Worm (Caenorhabditis elegans) whole organism, L4 larva: ENCODE results near the gene Y55H10A.2.
A peak's percentile ranks its signal among the peaks of the same experiment; 100 is the strongest.

Experiments used
- D1046.2 ChIP-seq: fragments of 200-800 bp; sonication (Bioruptor generic); IDR thresholded peaks from 2 replicates; pipeline ENCODE4 v1.3.6; 2022; ENCODE audit warnings: missing genetic modification characterization, missing compliant biosample characterization
- F10B5.3 ChIP-seq: sonication (generic microtip); optimal IDR thresholded peaks from 2 replicates; lab custom pipeline; 2016; ENCODE audit warnings: mild to moderate bottlenecking, missing genetic modification characterization, missing compliant biosample characterization
- F37D6.2 ChIP-seq: sonication (generic microtip); optimal IDR thresholded peaks from 2 replicates; lab custom pipeline; 2016; ENCODE audit warnings: mild to moderate bottlenecking, missing genetic modification characterization, missing compliant biosample characterization
- R02D3.7 ChIP-seq: fragments of 150-350 bp; sonication (generic microtip); optimal IDR thresholded peaks from 3 replicates; lab custom pipeline; 2014; ENCODE audit warnings: missing biosample characterization, missing genetic modification characterization
- T26A8.4 ChIP-seq: fragments of 200-800 bp; sonication (Bioruptor generic); IDR thresholded peaks from 2 replicates; pipeline ENCODE4 v1.3.6; 2022; ENCODE audit warnings: missing genetic modification characterization, missing compliant biosample characterization
- Y48G9A.11 ChIP-seq: fragments of 200-800 bp; sonication (Bioruptor generic); IDR thresholded peaks from 2 replicates; pipeline ENCODE4 v1.3.6; 2022; ENCODE audit warnings: missing genetic modification reagents, missing genetic modification characterization, missing compliant biosample characterization
- Y5F2A.4 ChIP-seq: fragments of 200-800 bp; sonication (Bioruptor generic); optimal IDR thresholded peaks from 2 replicates; lab custom pipeline; 2018; ENCODE audit warnings: mild to moderate bottlenecking, missing genetic modification characterization, missing compliant biosample characterization
- aly-2 ChIP-seq: sonication (generic microtip); optimal IDR thresholded peaks from 2 replicates; lab custom pipeline; 2018; ENCODE audit warnings: missing biosample characterization, missing genetic modification characterization
- ama-1 ChIP-seq: fragments of 150-350 bp; optimal IDR thresholded peaks from 2 replicates; lab custom pipeline; 2014; ENCODE audit warnings: inconsistent platforms, mixed read lengths
- attf-4 ChIP-seq: sonication (generic microtip); optimal IDR thresholded peaks from 3 replicates; lab custom pipeline; 2017; ENCODE audit warnings: missing biosample characterization, missing genetic modification characterization
- ceh-20 ChIP-seq: fragments of 200-800 bp; sonication (Bioruptor generic); IDR thresholded peaks from 2 replicates; pipeline ENCODE4 v1.3.6; 2022; ENCODE audit warnings: missing genetic modification reagents, missing genetic modification characterization, missing compliant biosample characterization
- ceh-44 ChIP-seq: fragments of 200-800 bp; sonication (Bioruptor generic); IDR thresholded peaks from 2 replicates; pipeline ENCODE4 v1.3.6; 2022; ENCODE audit warnings: missing genetic modification reagents, missing genetic modification characterization, missing compliant biosample characterization
- ceh-62 ChIP-seq: sonication (generic microtip); optimal IDR thresholded peaks from 2 replicates; lab custom pipeline; 2017; ENCODE audit warnings: missing biosample characterization, missing genetic modification characterization
- ceh-82 ChIP-seq: sonication (generic microtip); optimal IDR thresholded peaks from 2 replicates; lab custom pipeline; 2017; ENCODE audit warnings: missing biosample characterization, missing genetic modification characterization
- daf-19 ChIP-seq: fragments of 200-800 bp; sonication (Bioruptor generic); conservative IDR thresholded peaks from 2 replicates; pipeline ENCODE4 v1.3.6; 2022; ENCODE audit warnings: missing genetic modification characterization, missing compliant biosample characterization
- dmd-6 ChIP-seq: fragments of 200-800 bp; sonication (Bioruptor generic); IDR thresholded peaks from 2 replicates; pipeline ENCODE4 v1.3.6; 2022; ENCODE audit warnings: missing genetic modification reagents, missing genetic modification characterization, missing compliant biosample characterization
- duxl-1 ChIP-seq: sonication (generic microtip); optimal IDR thresholded peaks from 2 replicates; lab custom pipeline; 2016; ENCODE audit warnings: mild to moderate bottlenecking, missing genetic modification characterization, moderate library complexity, missing compliant biosample characterization; ENCODE audit not compliant: poor library complexity
- dve-1 ChIP-seq: sonication (generic microtip); optimal IDR thresholded peaks from 2 replicates; lab custom pipeline; 2017; ENCODE audit warnings: antibody characterized with exemption, mild to moderate bottlenecking, missing genetic modification characterization, missing compliant biosample characterization; ENCODE audit not compliant: insufficient read depth
- egl-27 ChIP-seq: sonication (generic microtip); optimal IDR thresholded peaks from 3 replicates; lab custom pipeline; 2017; ENCODE audit warnings: missing biosample characterization, missing genetic modification reagents, missing genetic modification characterization
- egl-43 ChIP-seq: fragments of 200-800 bp; sonication (Bioruptor generic); IDR thresholded peaks from 2 replicates; pipeline ENCODE4 v1.3.6; 2022; ENCODE audit warnings: missing genetic modification reagents, missing genetic modification characterization, missing compliant biosample characterization
- fkh-10 ChIP-seq: fragments of 150-350 bp; optimal IDR thresholded peaks from 2 replicates; lab custom pipeline; 2014; ENCODE audit warnings: missing biosample characterization, missing genetic modification reagents, missing genetic modification characterization
- fos-1 ChIP-seq: fragments of 150-350 bp; optimal IDR thresholded peaks from 2 replicates; lab custom pipeline; 2014; ENCODE audit warnings: missing biosample characterization, missing genetic modification characterization
- hif-1 ChIP-seq, 2 experiments: sonication (generic microtip); optimal IDR thresholded peaks; 2 replicates each; lab custom pipeline; 2016 to 2017; ENCODE audit warnings: missing compliant biosample characterization in 2 of 2, missing genetic modification characterization in 2 of 2, missing genetic modification reagents in 2 of 2, missing genotype in 2 of 2, mild to moderate bottlenecking in 1 of 2
- lin-1 ChIP-seq: fragments of 200-800 bp; sonication (Bioruptor generic); IDR thresholded peaks from 2 replicates; pipeline ENCODE4 v1.3.6; 2022; ENCODE audit warnings: missing genetic modification reagents, missing genetic modification characterization, missing compliant biosample characterization
- lin-15B ChIP-seq: fragments of 150-350 bp; sonication (generic microtip); optimal IDR thresholded peaks from 3 replicates; lab custom pipeline; 2014; ENCODE audit warnings: missing biosample characterization, missing genetic modification characterization
- lin-38 ChIP-seq: fragments of 200-800 bp; sonication (Bioruptor generic); IDR thresholded peaks from 2 replicates; pipeline ENCODE4 v1.3.6; 2022; ENCODE audit warnings: missing genetic modification reagents, missing genetic modification characterization, missing compliant biosample characterization
- lin-39 ChIP-seq: fragments of 150-350 bp; optimal IDR thresholded peaks from 2 replicates; lab custom pipeline; 2014; ENCODE audit warnings: missing biosample characterization, missing genetic modification reagents, missing genetic modification characterization
- lir-3 ChIP-seq: sonication (generic microtip); optimal IDR thresholded peaks from 2 replicates; lab custom pipeline; 2016; ENCODE audit warnings: mild to moderate bottlenecking, missing genetic modification characterization, missing compliant biosample characterization
- madf-9 ChIP-seq: fragments of 200-800 bp; sonication (Bioruptor generic); conservative IDR thresholded peaks from 2 replicates; pipeline ENCODE4 v1.3.6; 2022; ENCODE audit warnings: missing genetic modification reagents, missing genetic modification characterization, missing compliant biosample characterization
- mep-1 ChIP-seq: fragments of 150-350 bp; sonication (generic microtip); optimal IDR thresholded peaks from 3 replicates; lab custom pipeline; 2014; ENCODE audit warnings: missing biosample characterization, missing genetic modification characterization
- mes-2 ChIP-seq: sonication (generic microtip); optimal IDR thresholded peaks from 2 replicates; lab custom pipeline; 2016; ENCODE audit warnings: missing genotype, mild to moderate bottlenecking, missing genetic modification characterization, missing compliant biosample characterization; ENCODE audit not compliant: poor library complexity, severe bottlenecking
- mxl-2 ChIP-seq: fragments of 200-800 bp; sonication (Bioruptor generic); conservative IDR thresholded peaks from 2 replicates; pipeline ENCODE4 v1.3.6; 2022; ENCODE audit warnings: missing genetic modification reagents, missing genetic modification characterization, missing compliant biosample characterization
- nhr-102 ChIP-seq: sonication (generic microtip); optimal IDR thresholded peaks from 2 replicates; lab custom pipeline; 2016; ENCODE audit warnings: mild to moderate bottlenecking, missing genetic modification characterization, moderate library complexity, missing compliant biosample characterization
- nhr-11 ChIP-seq: fragments of 150-350 bp; optimal IDR thresholded peaks from 2 replicates; lab custom pipeline; 2014; ENCODE audit warnings: missing biosample characterization, missing genetic modification characterization
- nhr-25 ChIP-seq: sonication (generic microtip); optimal IDR thresholded peaks from 2 replicates; lab custom pipeline; 2017; ENCODE audit warnings: missing genetic modification characterization, mild to moderate bottlenecking, missing compliant biosample characterization, antibody characterized with exemption, moderate library complexity, borderline replicate concordance; ENCODE audit not compliant: insufficient read depth
- nhr-76 ChIP-seq: fragments of 150-350 bp; optimal IDR thresholded peaks from 2 replicates; lab custom pipeline; 2014; ENCODE audit warnings: missing biosample characterization, missing genetic modification characterization
- nhr-77 ChIP-seq: fragments of 150-350 bp; optimal IDR thresholded peaks from 2 replicates; lab custom pipeline; 2014; ENCODE audit warnings: missing biosample characterization, missing genetic modification characterization
- pha-4 ChIP-seq, 2 experiments: fragments of 150-350 bp in 1 of 2; fragments of 200-800 bp in 1 of 2; sonication (Bioruptor generic) in 1 of 2; IDR thresholded peaks in 1 of 2; optimal IDR thresholded peaks in 1 of 2; 2 replicates each; pipeline versions ENCODE4 v1.3.6 to Lab custom; 2014 to 2022; ENCODE audit warnings: missing genetic modification characterization in 2 of 2, missing genetic modification reagents in 2 of 2, missing biosample characterization in 1 of 2, missing compliant biosample characterization in 1 of 2
- php-3 ChIP-seq: fragments of 200-800 bp; sonication (Bioruptor generic); IDR thresholded peaks from 2 replicates; pipeline ENCODE4 v1.3.6; 2022; ENCODE audit warnings: missing genetic modification reagents, missing genetic modification characterization, missing compliant biosample characterization
- rbr-2 ChIP-seq: sonication (generic microtip); optimal IDR thresholded peaks from 2 replicates; lab custom pipeline; 2016; ENCODE audit warnings: missing genotype, missing genetic modification characterization, missing compliant biosample characterization
- saeg-2 ChIP-seq: fragments of 200-800 bp; sonication (Bioruptor generic); IDR thresholded peaks from 2 replicates; pipeline ENCODE4 v1.3.6; 2022; ENCODE audit warnings: missing genetic modification reagents, missing genetic modification characterization, missing compliant biosample characterization
- set-16 ChIP-seq: fragments of 200-800 bp; sonication (Bioruptor generic); IDR thresholded peaks from 2 replicates; pipeline ENCODE4 v1.3.6; 2022; ENCODE audit warnings: missing genetic modification reagents, missing genetic modification characterization, missing compliant biosample characterization
- skn-1 ChIP-seq: fragments of 150-350 bp; optimal IDR thresholded peaks from 2 replicates; lab custom pipeline; 2014; ENCODE audit warnings: missing biosample characterization, missing genetic modification characterization
- snpc-1.2 ChIP-seq: fragments of 200-800 bp; sonication (Bioruptor generic); IDR thresholded peaks from 2 replicates; pipeline ENCODE4 v1.3.6; 2022; ENCODE audit warnings: missing genetic modification reagents, missing genetic modification characterization, missing compliant biosample characterization
- snpc-4 ChIP-seq: fragments of 150-350 bp; optimal IDR thresholded peaks from 2 replicates; lab custom pipeline; 2014; ENCODE audit warnings: missing biosample characterization, missing genetic modification characterization
- spr-3 ChIP-seq: fragments of 200-800 bp; sonication (Bioruptor generic); optimal IDR thresholded peaks from 2 replicates; lab custom pipeline; 2018; ENCODE audit warnings: mild to moderate bottlenecking, missing genetic modification characterization, missing compliant biosample characterization
- unc-130 ChIP-seq: sonication (generic microtip); optimal IDR thresholded peaks from 2 replicates; lab custom pipeline; 2016; ENCODE audit warnings: missing genetic modification reagents, missing genetic modification characterization, missing compliant biosample characterization
- unc-62 ChIP-seq, 3 experiments: fragments of 150-350 bp in 1 of 3; sonication (generic microtip); optimal IDR thresholded peaks in 2 of 3; peaks in 1 of 3; 1 replicate in 1 of 3; 2 replicates in 2 of 3; lab custom pipeline; 2014 to 2017; ENCODE audit warnings: missing biosample characterization in 3 of 3, missing genetic modification characterization in 3 of 3, missing genetic modification reagents in 3 of 3, missing genotype in 1 of 3
- vab-7 ChIP-seq: fragments of 200-800 bp; sonication (Bioruptor generic); IDR thresholded peaks from 2 replicates; pipeline ENCODE4 v1.3.6; 2022; ENCODE audit warnings: missing genetic modification reagents, missing genetic modification characterization, missing compliant biosample characterization
- zfp-3 ChIP-seq: fragments of 200-800 bp; sonication (Bioruptor generic); conservative IDR thresholded peaks from 2 replicates; pipeline ENCODE4 v1.3.6; 2022; ENCODE audit warnings: missing genetic modification reagents, missing genetic modification characterization, missing compliant biosample characterization

Gene Y55H10A.2

DNA sequence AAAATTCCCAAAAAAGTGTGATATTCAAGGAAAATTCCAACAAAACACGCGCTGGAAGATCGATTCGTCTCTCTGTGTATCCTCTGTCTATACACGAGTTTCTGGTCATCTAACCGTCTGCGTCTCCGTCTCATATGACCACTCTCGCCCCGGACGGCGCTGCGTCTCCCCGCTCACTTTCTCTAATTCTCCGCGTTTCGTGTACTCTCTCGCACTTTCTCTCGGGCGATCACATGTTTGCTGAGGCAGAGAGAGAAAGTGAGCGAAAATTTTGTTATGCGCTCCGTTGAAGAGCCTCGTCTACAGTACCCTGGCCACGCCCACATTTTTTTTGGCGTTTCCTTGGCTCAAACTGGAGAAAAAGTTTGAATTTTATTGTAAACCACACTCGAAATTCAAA is 21.3 kb downstream of the Y55H10A.2 start (continued):
- TF ChIP-seq duxl-1 (tag; lab: Kevin White, UChicago) (peak; percentile 83), attf-4 (no peak), mep-1 (peak; percentile 91), nhr-25 (peak; percentile 37), hif-1 (tag; optimal IDR thresholded peaks at IDR 0.05; lab: Kevin White, UChicago) (peak; percentile 54 to 86), egl-43 (GFP tag; lab: Robert Waterston, UW) (peak; percentile 74), unc-62 (GFP tag; optimal IDR thresholded peaks at IDR 0.05 in 1 of 2; lab: Kevin White, UChicago) (peak in 1 of 2 experiments; percentile 91), unc-62 (tag; optimal IDR thresholded peaks at IDR 0.05; lab: Kevin White, UChicago) (no peak), T26A8.4 (GFP tag; lab: Robert Waterston, UW) (peak; percentile 92), nhr-76 (tag; lab: Kevin White, UChicago) (no peak), set-16 (GFP tag; lab: Robert Waterston, UW) (peak; percentile 86), daf-19 (GFP tag; lab: Robert Waterston, UW) (no peak), unc-130 (GFP tag; lab: Kevin White, UChicago) (no peak), aly-2 (no peak), vab-7 (GFP tag; lab: Robert Waterston, UW) (no peak), ceh-82 (tag; lab: Kevin White, UChicago) (no peak), nhr-11 (tag; lab: Kevin White, UChicago) (peak; percentile 91), snpc-4 (tag; lab: Kevin White, UChicago) (no peak), ceh-62 (tag; lab: Kevin White, UChicago) (no peak), php-3 (GFP tag; lab: Robert Waterston, UW) (no peak), zfp-3 (GFP tag; lab: Robert Waterston, UW) (0 out of 2 replicates have a peak, but pooled peaks have one; percentile 49), nhr-77 (peak; percentile 60), Y48G9A.11 (GFP tag; lab: Robert Waterston, UW) (peak; percentile 41; the same call in 1 of the 2 replicates), ama-1 (no peak), nhr-102 (tag; lab: Kevin White, UChicago) (peak; percentile 87), snpc-1.2 (GFP tag; lab: Robert Waterston, UW) (peak; percentile 46; the same call in 1 of the 2 replicates), egl-27 (tag; lab: Kevin White, UChicago) (no peak), F37D6.2 (tag; lab: Kevin White, UChicago) (peak; percentile 79), fos-1 (tag; lab: Kevin White, UChicago) (no peak), lir-3 (tag; lab: Kevin White, UChicago) (no peak), dmd-6 (peak; percentile 88), lin-38 (GFP tag; lab: Robert Waterston, UW) (peak; percentile 87), lin-15B (tag; lab: Kevin White, UChicago) (no peak), pha-4 (GFP tag; IDR thresholded peaks at IDR 0.05; lab: Robert Waterston, UW) (peak; percentile 84), pha-4 (tag; optimal IDR thresholded peaks at IDR 0.05; lab: Kevin White, UChicago) (no peak), madf-9 (GFP tag; lab: Robert Waterston, UW) (peak; percentile 72), rbr-2 (tag; lab: Kevin White, UChicago) (peak; percentile 91), D1046.2 (GFP tag; lab: Robert Waterston, UW) (no peak), lin-1 (GFP tag; lab: Robert Waterston, UW) (peak; percentile 67; the same call in 1 of the 2 replicates), spr-3 (GFP tag; lab: Kevin White, UChicago) (peak; percentile 39), lin-39 (no peak), R02D3.7 (no peak), saeg-2 (GFP tag; lab: Robert Waterston, UW) (0 out of 2 replicates have a peak, but pooled peaks have one; percentile 65), mes-2 (tag; lab: Kevin White, UChicago) (peak; percentile 86), dve-1 (tag; lab: Kevin White, UChicago) (peak; percentile 89), F10B5.3 (tag; lab: Kevin White, UChicago) (peak; percentile 49), Y5F2A.4 (GFP tag; lab: Kevin White, UChicago) (no peak), ceh-44 (GFP tag; lab: Robert Waterston, UW) (no peak), mxl-2 (no peak), skn-1 (tag; lab: Kevin White, UChicago) (peak; percentile 8), ceh-20 (peak; percentile 91), fkh-10 (GFP tag; lab: Kevin White, UChicago) (peak; percentile 44)
